Fruit fly (Drosophila melanogaster): Measurements from ENCODE around the gene subdued.

The subdued gene

dm6 chr3R:19622005-19622404 is 20.5 kb downstream of the subdued start (continued):
- TF ChIP-seq CG3281 (GFP tag; optimal IDR thresholded peaks at IDR 0.05) (peak; percentile 25), Dek (tag; optimal IDR thresholded peaks at IDR 0.05) (no peak), CG31388 (GFP tag; optimal IDR thresholded peaks at IDR 0.05) (no peak), Atf3 (GFP tag; optimal IDR thresholded peaks at IDR 0.05) (no peak), ab (GFP tag; optimal IDR thresholded peaks at IDR 0.05) (no peak), Lhr (GFP tag; optimal IDR thresholded peaks at IDR 0.05) (no peak), CG10959 (GFP tag; IDR thresholded peaks at IDR 0.05) (no peak), inv (GFP tag; IDR thresholded peaks at IDR 0.05; ENCODE audit: partially characterized antibody) (no peak), CG2202 (tag; optimal IDR thresholded peaks at IDR 0.05) (no peak), CG16779 (GFP tag; IDR thresholded peaks at IDR 0.05) (no peak), p53 (GFP tag; optimal IDR thresholded peaks at IDR 0.05) (no peak), Sin3A (optimal IDR thresholded peaks at IDR 0.05) (no peak), CG1529 (GFP tag; optimal IDR thresholded peaks at IDR 0.05) (no peak), tgo (GFP tag; IDR thresholded peaks at IDR 0.05) (no peak), nerfin-1 (tag; optimal IDR thresholded peaks at IDR 0.05) (no peak), CG6254 (GFP tag; optimal IDR thresholded peaks at IDR 0.05) (no peak), sna (GFP tag; IDR thresholded peaks at IDR 0.05; ENCODE audit: partially characterized antibody) (no peak), CG7786 (GFP tag; optimal IDR thresholded peaks at IDR 0.05) (no peak), Gug (GFP tag; IDR thresholded peaks at IDR 0.05) (no peak), Med (GFP tag) (peak; percentile 52), CG4820 (GFP tag; optimal IDR thresholded peaks at IDR 0.05) (no peak), CG30403 (GFP tag; optimal IDR thresholded peaks at IDR 0.05) (no peak), Tbp (GFP tag; optimal IDR thresholded peaks at IDR 0.05) (no peak), trh (GFP tag; optimal IDR thresholded peaks at IDR 0.05) (no peak), pan (optimal IDR thresholded peaks at IDR 0.05) (no peak), pan (GFP tag; optimal IDR thresholded peaks at IDR 0.05 in 1 of 2, IDR thresholded peaks at IDR 0.05 in 1 of 2) (no peak), dan (GFP tag; IDR thresholded peaks at IDR 0.05) (no peak), CG12391 (tag; optimal IDR thresholded peaks at IDR 0.05) (no peak), CG7372 (GFP tag; IDR thresholded peaks at IDR 0.05) (no peak), Sox100B (GFP tag; optimal IDR thresholded peaks at IDR 0.05) (no peak), CG10431 (GFP tag; optimal IDR thresholded peaks at IDR 0.05) (no peak), aop (GFP tag; IDR thresholded peaks at IDR 0.05) (no peak), CG14860 (GFP tag; IDR thresholded peaks at IDR 0.05; ENCODE audit: partially characterized antibody) (no peak), Oli (tag; optimal IDR thresholded peaks at IDR 0.05) (no peak), CG30431 (GFP tag; optimal IDR thresholded peaks at IDR 0.05) (no peak), pita (GFP tag; optimal IDR thresholded peaks at IDR 0.05) (no peak), Ets65A (GFP tag) (no peak), CG14014 (GFP tag; IDR thresholded peaks at IDR 0.05) (no peak; the same call in 1 of the 2 replicates), CG15601 (tag; optimal IDR thresholded peaks at IDR 0.05) (no peak), pho (GFP tag; optimal IDR thresholded peaks at IDR 0.05) (no peak), Stat92E (GFP tag; optimal IDR thresholded peaks at IDR 0.05) (no peak), CG6175 (GFP tag; IDR thresholded peaks at IDR 0.05) (no peak), yki (optimal IDR thresholded peaks at IDR 0.05) (no peak), CG18764 (GFP tag; optimal IDR thresholded peaks at IDR 0.05) (no peak), esg (GFP tag; conservative IDR thresholded peaks at IDR 0.05) (no peak), ken (GFP tag; IDR thresholded peaks at IDR 0.05) (no peak), Vsx1 (GFP tag; optimal IDR thresholded peaks at IDR 0.05) (peak; percentile 73), CG10654 (GFP tag; optimal IDR thresholded peaks at IDR 0.05) (no peak), prd (optimal IDR thresholded peaks at IDR 0.05) (no peak), prd (GFP tag; IDR thresholded peaks at IDR 0.05) (no peak), HLH3B (GFP tag; IDR thresholded peaks at IDR 0.05) (no peak), CG4328 (GFP tag; optimal IDR thresholded peaks at IDR 0.05) (no peak), CG4282 (GFP tag; optimal IDR thresholded peaks at IDR 0.05) (no peak), ATbp (GFP tag; optimal IDR thresholded peaks at IDR 0.05) (no peak)

Data from whole organism, embryonic.